Fruit fly (Drosophila melanogaster) whole organism, pupa: ENCODE results near the gene Cpr72Ec.

Experiments
- CG12605 ChIP-seq: fragments of 200-800 bp; sonication (Bioruptor generic); IDR thresholded peaks from 2 replicates; pipeline ENCODE4 v1.3.6; 2022; ENCODE audit warnings: missing biosample characterization, missing genetic modification characterization
- CG14655 ChIP-seq: fragments of 200-800 bp; sonication (Bioruptor generic); optimal IDR thresholded peaks from 3 replicates; lab custom pipeline; 2017; ENCODE audit warnings: mild to moderate bottlenecking, missing biosample characterization, missing genetic modification reagents, missing genetic modification characterization
- Ets98B ChIP-seq: fragments of 200-800 bp; sonication (Bioruptor generic); IDR thresholded peaks from 2 replicates; pipeline ENCODE4 v1.3.6; 2022; ENCODE audit warnings: missing biosample characterization, missing genetic modification characterization
- fd96Ca ChIP-seq: fragments of 200-800 bp; sonication (Bioruptor generic); IDR thresholded peaks from 3 replicates; pipeline ENCODE4 v1.3.6; 2022; ENCODE audit warnings: missing biosample characterization, missing genetic modification characterization

DNA sequence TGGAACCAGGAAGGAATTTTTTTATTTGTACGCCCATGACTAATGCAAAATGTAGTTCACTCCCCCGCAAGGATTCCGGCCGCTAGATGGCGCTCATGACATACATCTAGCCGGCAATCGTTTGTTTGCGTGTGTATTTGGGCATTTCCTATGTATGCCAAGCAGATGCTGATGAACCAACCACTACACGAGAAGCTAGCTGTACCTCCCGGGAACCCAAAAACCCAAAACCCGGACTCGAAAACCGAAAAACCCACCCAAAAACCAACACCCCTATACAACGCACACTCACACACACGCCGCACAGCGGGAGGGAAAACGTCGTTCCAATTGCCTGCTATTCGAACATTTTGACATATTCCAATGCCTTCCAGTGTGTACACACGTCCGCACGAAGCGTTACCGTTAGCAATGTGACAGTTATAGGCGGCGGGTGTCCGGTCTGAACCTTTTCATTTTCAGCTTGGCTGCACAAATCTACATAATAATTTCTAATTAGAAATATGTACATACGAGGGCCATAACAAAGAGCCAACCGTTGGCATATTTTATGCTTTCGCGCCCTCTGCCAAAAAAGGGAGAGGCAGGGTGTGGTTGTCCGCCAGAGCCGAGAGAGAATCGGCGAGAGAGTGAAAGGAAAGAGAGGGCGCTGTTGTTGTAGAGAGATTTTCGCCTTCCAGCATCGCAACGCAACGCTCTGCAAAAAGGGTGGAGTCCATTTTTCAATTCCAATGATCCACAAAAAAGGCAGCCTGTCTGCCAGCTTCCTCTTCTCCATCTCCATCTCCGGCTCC lies 40.9 kb upstream of the Cpr72Ec start:
- TF ChIP-seq CG12605 (no peak), fd96Ca (GFP tag; lab: Robert Waterston, UW) (no peak), CG14655 (no peak), Ets98B (no peak; the same call in 1 of the 2 replicates)
